Fruit fly (Drosophila melanogaster) whole organism, prepupa: Measurements from ENCODE around the gene stg.

Experiments used
- Blimp-1 ChIP-seq: fragments of 200-800 bp; sonication (Bioruptor generic); optimal IDR thresholded peaks from 3 replicates; lab custom pipeline; 2017; ENCODE audit warnings: missing biosample characterization, missing genetic modification characterization, mild to moderate bottlenecking, moderate library complexity, missing genetic modification reagents
- CG10631 ChIP-seq: fragments of 200-800 bp; sonication (Bioruptor generic); optimal IDR thresholded peaks from 2 replicates; lab custom pipeline; 2016; ENCODE audit warnings: missing biosample characterization, missing genetic modification characterization
- CG10669 ChIP-seq: fragments of 200-800 bp; sonication (Bioruptor generic); optimal IDR thresholded peaks from 3 replicates; lab custom pipeline; 2018; ENCODE audit warnings: missing biosample characterization, mild to moderate bottlenecking, missing genetic modification characterization, moderate library complexity
- CG11762 ChIP-seq: fragments of 200-800 bp; sonication (Bioruptor generic); optimal IDR thresholded peaks from 3 replicates; lab custom pipeline; 2016; ENCODE audit warnings: missing biosample characterization, missing genetic modification characterization; ENCODE audit not compliant: insufficient read depth
- CG11902 ChIP-seq: fragments of 200-800 bp; sonication (Bioruptor generic); optimal IDR thresholded peaks from 3 replicates; lab custom pipeline; 2016; ENCODE audit warnings: missing biosample characterization, missing genetic modification characterization
- CG15336 ChIP-seq: fragments of 200-800 bp; sonication (Bioruptor generic); IDR thresholded peaks from 2 replicates; pipeline ENCODE4 v1.3.6; 2022; ENCODE audit warnings: missing biosample characterization, missing genetic modification characterization
- CG1621 ChIP-seq: fragments of 200-800 bp; sonication (Bioruptor generic); optimal IDR thresholded peaks from 3 replicates; lab custom pipeline; 2018; ENCODE audit warnings: missing biosample characterization, mild to moderate bottlenecking, missing genetic modification characterization
- CG16779 ChIP-seq: fragments of 200-800 bp; sonication (Bioruptor generic); optimal IDR thresholded peaks from 3 replicates; lab custom pipeline; 2017; ENCODE audit warnings: missing biosample characterization, mild to moderate bottlenecking, missing genetic modification characterization
- CG31627 ChIP-seq: fragments of 200-800 bp; sonication (Bioruptor generic); optimal IDR thresholded peaks from 3 replicates; lab custom pipeline; 2016; ENCODE audit warnings: missing biosample characterization, missing genetic modification characterization
- CG32006 ChIP-seq: fragments of 200-800 bp; sonication (Bioruptor generic); optimal IDR thresholded peaks from 3 replicates; lab custom pipeline; 2017; ENCODE audit warnings: missing biosample characterization, mild to moderate bottlenecking, missing genetic modification characterization
- CG34406 ChIP-seq: fragments of 200-800 bp; sonication (Bioruptor generic); optimal IDR thresholded peaks from 3 replicates; lab custom pipeline; 2016; ENCODE audit warnings: missing biosample characterization, missing genetic modification characterization
- CG6163 ChIP-seq: fragments of 200-800 bp; sonication (Bioruptor generic); IDR thresholded peaks from 3 replicates; pipeline ENCODE4 v1.3.6; 2022; ENCODE audit warnings: missing biosample characterization, missing genetic modification characterization
- CG6808 ChIP-seq: fragments of 200-800 bp; sonication (Bioruptor generic); optimal IDR thresholded peaks from 3 replicates; lab custom pipeline; 2017; ENCODE audit warnings: missing biosample characterization, missing genetic modification characterization, mild to moderate bottlenecking, moderate library complexity, missing genetic modification reagents
- CG7368 ChIP-seq: fragments of 200-800 bp; sonication (Bioruptor generic); optimal IDR thresholded peaks from 3 replicates; lab custom pipeline; 2016; ENCODE audit warnings: missing biosample characterization, missing genetic modification characterization
- CG8119 ChIP-seq: fragments of 200-800 bp; sonication (Bioruptor generic); IDR thresholded peaks from 3 replicates; pipeline ENCODE4 v1.3.6; 2022; ENCODE audit warnings: missing biosample characterization, missing genetic modification characterization
- CG8319 ChIP-seq: fragments of 200-800 bp; sonication (Bioruptor generic); optimal IDR thresholded peaks from 3 replicates; lab custom pipeline; 2016; ENCODE audit warnings: missing biosample characterization, missing genetic modification characterization
- Eip78C ChIP-seq: fragments of 200-800 bp; sonication (Bioruptor generic); peaks from one replicate; lab custom pipeline; 2016; ENCODE audit warnings: missing biosample characterization, missing genetic modification characterization
- Ets21C ChIP-seq: fragments of 200-800 bp; sonication (Bioruptor generic); optimal IDR thresholded peaks from 3 replicates; lab custom pipeline; 2016; ENCODE audit warnings: missing biosample characterization, missing genetic modification characterization
- Ets96B ChIP-seq: fragments of 200-800 bp; optimal IDR thresholded peaks from 2 replicates; lab custom pipeline; 2019; ENCODE audit warnings: missing biosample characterization, mild to moderate bottlenecking, missing genetic modification characterization, moderate library complexity
- Hr39 ChIP-seq: fragments of 200-800 bp; sonication (Bioruptor generic); optimal IDR thresholded peaks from 2 replicates; lab custom pipeline; 2016; ENCODE audit warnings: missing biosample characterization, missing genetic modification characterization
- Lpt ChIP-seq: fragments of 200-800 bp; sonication (Bioruptor generic); optimal IDR thresholded peaks from 3 replicates; lab custom pipeline; 2016; ENCODE audit warnings: missing biosample characterization, missing genetic modification characterization
- Smox ChIP-seq: fragments of 200-800 bp; sonication (Bioruptor generic); optimal IDR thresholded peaks from 3 replicates; lab custom pipeline; 2016; ENCODE audit warnings: missing biosample characterization, missing genetic modification characterization
- Sox102F ChIP-seq: fragments of 200-800 bp; sonication (Bioruptor generic); optimal IDR thresholded peaks from 2 replicates; lab custom pipeline; 2016; ENCODE audit warnings: missing biosample characterization, mild to moderate bottlenecking, missing genetic modification characterization
- Sox14 ChIP-seq: fragments of 200-800 bp; sonication (Bioruptor generic); optimal IDR thresholded peaks from 3 replicates; lab custom pipeline; 2016; ENCODE audit warnings: missing biosample characterization, missing genetic modification characterization
- Sox15 ChIP-seq: fragments of 200-800 bp; sonication (Bioruptor generic); optimal IDR thresholded peaks from 3 replicates; lab custom pipeline; 2016; ENCODE audit warnings: missing biosample characterization, missing genetic modification characterization
- acj6 ChIP-seq: fragments of 200-800 bp; sonication (Bioruptor generic); optimal IDR thresholded peaks from 3 replicates; lab custom pipeline; 2016; ENCODE audit warnings: missing biosample characterization, missing genetic modification characterization
- cyc ChIP-seq: fragments of 200-800 bp; sonication (Bioruptor generic); optimal IDR thresholded peaks from 3 replicates; lab custom pipeline; 2016; ENCODE audit warnings: missing biosample characterization, missing genetic modification characterization
- dac ChIP-seq: fragments of 200-800 bp; sonication (Bioruptor generic); optimal IDR thresholded peaks from 2 replicates; lab custom pipeline; 2017; ENCODE audit warnings: missing biosample characterization, mild to moderate bottlenecking, missing genetic modification characterization
- dsx ChIP-seq: fragments of 200-800 bp; optimal IDR thresholded peaks from 3 replicates; lab custom pipeline; 2019; ENCODE audit warnings: missing biosample characterization, mild to moderate bottlenecking, missing genetic modification characterization, moderate library complexity; ENCODE audit not compliant: poor library complexity, severe bottlenecking
- fd59A ChIP-seq: fragments of 200-800 bp; sonication (Bioruptor generic); optimal IDR thresholded peaks from 2 replicates; lab custom pipeline; 2017; ENCODE audit warnings: missing biosample characterization, mild to moderate bottlenecking, missing genetic modification characterization, missing genetic modification reagents
- fd85E ChIP-seq: fragments of 200-800 bp; sonication (Bioruptor generic); optimal IDR thresholded peaks from 3 replicates; lab custom pipeline; 2016; ENCODE audit warnings: missing biosample characterization, missing genetic modification characterization
- fkh ChIP-seq: fragments of 200-800 bp; sonication (Bioruptor generic); optimal IDR thresholded peaks from 3 replicates; lab custom pipeline; 2017; ENCODE audit warnings: missing biosample characterization, mild to moderate bottlenecking, missing genetic modification characterization, moderate library complexity
- lz ChIP-seq: fragments of 200-800 bp; sonication (Bioruptor generic); optimal IDR thresholded peaks from 3 replicates; lab custom pipeline; 2016; ENCODE audit warnings: missing biosample characterization, missing genetic modification characterization
- pdm3 ChIP-seq: fragments of 200-800 bp; sonication (Bioruptor generic); optimal IDR thresholded peaks from 3 replicates; lab custom pipeline; 2016; ENCODE audit warnings: missing biosample characterization, missing genetic modification characterization
- salr ChIP-seq, 2 experiments: fragments of 200-800 bp; sonication (Bioruptor generic); optimal IDR thresholded peaks; 3 replicates each; lab custom pipeline; 2016 to 2018; ENCODE audit warnings: missing biosample characterization in 2 of 2, missing genetic modification characterization in 2 of 2, mild to moderate bottlenecking in 1 of 2
- spab ChIP-seq: fragments of 200-800 bp; sonication (Bioruptor generic); optimal IDR thresholded peaks from 2 replicates; lab custom pipeline; 2017; ENCODE audit warnings: missing biosample characterization, mild to moderate bottlenecking, missing genetic modification characterization, missing genetic modification reagents
- ss ChIP-seq, 2 experiments: fragments of 200-800 bp; sonication (Bioruptor generic); optimal IDR thresholded peaks; 2 replicates in 1 of 2; 3 replicates in 1 of 2; lab custom pipeline; 2017 to 2018; ENCODE audit warnings: mild to moderate bottlenecking in 2 of 2, missing biosample characterization in 2 of 2, missing genetic modification characterization in 2 of 2, moderate library complexity in 1 of 2
- svp ChIP-seq: fragments of 200-800 bp; sonication (Bioruptor generic); peaks from one replicate; lab custom pipeline; 2016; ENCODE audit warnings: missing biosample characterization, missing genetic modification characterization
- topi ChIP-seq: fragments of 200-800 bp; sonication (Bioruptor generic); optimal IDR thresholded peaks from 3 replicates; lab custom pipeline; 2016; ENCODE audit warnings: missing biosample characterization, missing genetic modification characterization
- vri ChIP-seq: fragments of 200-800 bp; sonication (Bioruptor generic); optimal IDR thresholded peaks from 3 replicates; lab custom pipeline; 2016; ENCODE audit warnings: missing biosample characterization, mild to moderate bottlenecking, missing genetic modification characterization

Gene stg

DNA sequence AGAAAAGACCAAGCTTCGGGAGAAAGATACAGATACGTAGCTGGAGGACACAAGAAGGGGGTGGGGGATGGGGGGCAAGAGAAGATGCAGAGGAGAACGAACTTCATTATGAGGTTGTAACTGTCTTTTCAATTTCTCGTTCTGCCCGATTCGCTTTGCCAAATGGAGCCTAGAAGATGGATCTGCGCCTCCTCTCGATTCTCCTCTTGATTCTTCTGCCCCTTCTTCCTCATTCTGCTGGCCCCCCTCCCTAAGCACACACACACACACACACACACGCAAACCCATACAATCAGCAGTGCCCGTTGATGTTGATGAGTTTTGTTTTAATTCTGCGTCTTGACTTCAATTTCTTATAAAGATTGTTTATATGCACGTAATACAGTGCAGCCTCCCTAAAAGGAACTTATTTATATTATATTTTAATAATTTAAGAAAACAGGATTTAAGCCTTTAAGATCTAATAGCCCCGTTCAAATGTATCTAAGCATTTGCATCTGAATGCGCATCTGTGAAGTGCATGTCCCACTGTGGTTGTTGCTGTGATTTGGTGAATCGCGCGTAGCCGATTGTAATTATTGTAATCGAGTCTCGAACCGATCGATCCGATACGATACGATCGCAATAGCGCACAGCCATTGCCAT, 48.5 kb downstream of the stg start (continued):
- TF ChIP-seq Smox (GFP tag; lab: Kevin White, UChicago), result peak; percentile 81
- peak; percentile 88 for TF ChIP-seq fd59A (GFP tag; lab: Kevin White, UChicago)
- TF ChIP-seq Ets96B (tag; lab: Kevin White, UChicago), result peak; percentile 94
- peak; percentile 84 for TF ChIP-seq topi (GFP tag; lab: Kevin White, UChicago)
- peak; percentile 88 for TF ChIP-seq CG11902
- peak; percentile 91 for TF ChIP-seq CG6808 (GFP tag; lab: Kevin White, UChicago)
- TF ChIP-seq Blimp-1, result peak; percentile 67
- peak; percentile 88 for TF ChIP-seq CG8119
- peak; percentile 6 for TF ChIP-seq fd85E (GFP tag; lab: Kevin White, UChicago)
- TF ChIP-seq CG32006 (GFP tag; lab: Kevin White, UChicago), result peak; percentile 92
- TF ChIP-seq Sox15 (GFP tag; lab: Kevin White, UChicago), result peak; percentile 79
- TF ChIP-seq lz, result peak; percentile 79
- peak; percentile 89 for TF ChIP-seq spab
- TF ChIP-seq cyc (GFP tag; lab: Kevin White, UChicago), result peak; percentile 78
- peak; percentile 89 for TF ChIP-seq acj6
- TF ChIP-seq CG15336 (GFP tag; lab: Robert Waterston, UW), result peak; percentile 91
- TF ChIP-seq vri (GFP tag; lab: Kevin White, UChicago), result peak; percentile 72
- peak; percentile 90 for TF ChIP-seq CG10631 (GFP tag; lab: Kevin White, UChicago)
- peak; percentile 96 for TF ChIP-seq Eip78C (GFP tag; lab: Kevin White, UChicago)
- TF ChIP-seq fkh (GFP tag; lab: Kevin White, UChicago), result no peak

DNA sequence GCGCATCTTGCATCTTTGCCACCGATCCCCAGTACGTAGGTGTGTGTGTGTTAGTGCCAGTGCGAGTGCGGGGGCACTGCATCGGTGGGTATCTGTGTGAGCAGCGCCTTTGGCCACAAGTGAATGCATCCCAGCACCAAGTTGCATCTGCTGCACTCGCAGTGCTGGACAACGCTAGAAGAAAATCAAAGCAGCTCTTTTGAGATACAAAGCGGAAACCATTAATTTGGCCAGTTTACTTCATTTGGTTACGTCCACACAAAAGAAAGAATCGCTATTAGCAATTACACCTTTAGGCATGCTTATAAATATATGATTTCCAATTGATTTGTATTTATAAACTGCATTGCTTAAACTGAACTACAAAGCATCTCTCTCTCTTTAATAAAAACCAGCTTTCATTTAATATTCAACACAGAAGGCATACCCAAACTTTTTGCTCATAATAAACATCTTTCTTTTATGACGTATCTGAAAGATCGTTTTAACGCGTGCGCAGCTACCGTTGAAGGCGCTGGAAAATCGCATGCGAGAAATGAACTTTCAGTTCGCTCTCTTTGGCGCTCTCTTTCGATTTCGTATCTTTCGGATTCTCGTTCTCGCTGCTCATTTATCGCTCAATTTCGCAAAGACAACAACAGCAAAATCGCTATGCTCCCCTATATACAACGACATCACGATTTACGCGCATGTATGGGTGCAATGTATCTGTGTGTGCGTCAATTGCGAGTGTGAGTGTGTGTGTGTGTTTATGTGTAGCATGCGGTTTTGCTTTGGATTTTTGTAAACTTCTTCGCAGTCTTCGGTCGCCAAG, 49.2 kb downstream of the stg start:
- TF ChIP-seq CG6808 (GFP tag; lab: Kevin White, UChicago), result peak; percentile 33
- peak in 1 of 2 experiments; percentile 3 for TF ChIP-seq salr (GFP tag; optimal IDR thresholded peaks at IDR 0.05; lab: Kevin White, UChicago)
- no peak for TF ChIP-seq Ets96B (tag; lab: Kevin White, UChicago)
- TF ChIP-seq Hr39 (GFP tag; lab: Kevin White, UChicago), result no peak
- peak in 1 of 2 experiments; percentile 23 for TF ChIP-seq ss (GFP tag; optimal IDR thresholded peaks at IDR 0.05; lab: Kevin White, UChicago)
- no peak for TF ChIP-seq CG34406
- TF ChIP-seq Eip78C (GFP tag; lab: Kevin White, UChicago), result peak; percentile 64
- no peak for TF ChIP-seq CG1621 (tag; lab: Kevin White, UChicago)
- TF ChIP-seq CG11902, result no peak
- peak; percentile 22 for TF ChIP-seq CG32006 (GFP tag; lab: Kevin White, UChicago)
- TF ChIP-seq dsx (GFP tag; lab: Kevin White, UChicago), result peak; percentile 47
- no peak for TF ChIP-seq CG8119
- TF ChIP-seq CG11762 (GFP tag; lab: Kevin White, UChicago), result no peak
- 0 out of 3 replicates have a peak, but pooled peaks have one; percentile 5 for TF ChIP-seq CG6163 (GFP tag; lab: Robert Waterston, UW)
- TF ChIP-seq, all 60 proteins: peak for 7

DNA sequence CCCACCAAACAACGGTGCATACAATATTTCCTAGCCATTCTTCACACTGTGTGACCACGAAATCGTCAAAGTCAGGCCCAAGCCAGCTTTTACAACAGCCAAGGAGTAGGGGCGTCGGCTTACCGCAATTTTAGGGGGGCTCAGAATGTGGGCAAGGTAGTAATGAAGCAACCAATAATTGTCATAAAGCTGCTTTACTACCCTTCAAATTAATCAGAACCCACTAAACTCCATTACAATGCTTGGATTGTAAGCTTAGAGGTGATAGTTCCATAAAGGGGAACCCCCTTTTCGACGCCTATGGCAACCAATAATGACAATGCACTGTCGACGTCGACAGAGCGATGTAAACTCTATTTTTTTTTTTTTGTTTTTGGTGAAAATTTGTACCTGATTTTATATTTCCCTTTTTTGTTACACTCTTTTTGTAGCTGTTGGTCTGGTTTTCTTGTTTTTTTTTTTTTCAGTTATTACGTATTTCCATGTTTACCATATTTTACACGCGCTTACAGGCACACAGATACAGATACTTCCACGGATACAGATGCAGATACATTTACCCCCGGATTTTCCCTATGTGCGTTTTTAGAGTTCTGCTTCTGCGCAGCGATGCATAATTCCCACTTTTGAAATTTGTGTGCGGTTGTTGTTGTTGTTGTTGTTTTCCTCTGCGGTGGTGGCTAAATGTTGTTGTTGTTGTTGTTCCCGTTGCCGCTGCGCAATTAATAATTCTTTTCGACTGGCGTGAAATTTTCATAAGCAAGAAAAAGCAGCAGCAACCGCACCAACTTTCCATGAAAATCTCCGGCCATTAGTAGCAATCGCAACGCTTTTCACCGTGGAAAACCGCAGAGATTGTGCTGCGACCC, 50.8 kb downstream of the stg start:
- no peak for TF ChIP-seq CG8319 (GFP tag; lab: Kevin White, UChicago)
- TF ChIP-seq svp, result no peak
- TF ChIP-seq CG1621 (tag; lab: Kevin White, UChicago), result peak; percentile 12
- peak; percentile 46 for TF ChIP-seq Lpt (GFP tag; lab: Kevin White, UChicago)
- TF ChIP-seq dac (GFP tag; lab: Kevin White, UChicago), result peak; percentile 68
- TF ChIP-seq CG7368 (GFP tag; lab: Kevin White, UChicago), result peak; percentile 15
- no peak for TF ChIP-seq Sox102F (GFP tag; lab: Kevin White, UChicago)
- peak; percentile 65 for TF ChIP-seq pdm3 (GFP tag; lab: Kevin White, UChicago)
- peak; percentile 20 for TF ChIP-seq CG10669 (GFP tag; lab: Kevin White, UChicago)
- TF ChIP-seq Sox15 (GFP tag; lab: Kevin White, UChicago), result no peak
- TF ChIP-seq spab, result peak; percentile 38
- peak; percentile 89 for TF ChIP-seq Eip78C (GFP tag; lab: Kevin White, UChicago)
- TF ChIP-seq Sox14 (GFP tag; lab: Kevin White, UChicago), result peak; percentile 27
- TF ChIP-seq topi (GFP tag; lab: Kevin White, UChicago), result no peak
- TF ChIP-seq vri (GFP tag; lab: Kevin White, UChicago), result no peak
- TF ChIP-seq Ets96B (tag; lab: Kevin White, UChicago), result peak; percentile 47
- TF ChIP-seq CG31627 (GFP tag; lab: Kevin White, UChicago), result no peak
- TF ChIP-seq CG15336 (GFP tag; lab: Robert Waterston, UW), result peak; percentile 79
- TF ChIP-seq fd85E (GFP tag; lab: Kevin White, UChicago), result no peak
- no peak for TF ChIP-seq Ets21C (GFP tag; lab: Kevin White, UChicago)
- peak; percentile 41 for TF ChIP-seq fd59A (GFP tag; lab: Kevin White, UChicago)
- TF ChIP-seq CG6808 (GFP tag; lab: Kevin White, UChicago), result peak; percentile 50
- TF ChIP-seq CG16779, result peak; percentile 3
